Fruit fly (Drosophila melanogaster): ENCODE data around the gene CG33725.

Gene CG33725

DNA sequence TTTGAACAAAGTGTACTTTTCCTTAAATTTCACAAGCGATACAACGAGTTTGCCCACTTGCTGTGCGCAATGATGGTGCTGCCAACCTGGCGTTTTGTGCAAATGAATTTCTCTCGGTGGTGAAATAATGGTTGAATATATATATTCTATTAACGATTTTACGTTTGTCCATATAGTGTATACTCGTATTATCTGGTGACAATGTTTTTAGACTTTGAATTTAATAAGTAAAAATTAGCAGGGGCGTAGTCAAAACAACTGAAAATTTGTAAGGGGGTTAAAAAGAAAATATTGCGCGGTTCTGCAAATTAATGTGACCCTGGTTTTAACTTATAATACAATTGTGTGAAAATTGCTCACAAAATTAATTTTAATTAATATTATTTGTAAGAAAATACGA, 41.5 kb downstream of the CG33725 start, which contains the start of the genes ver and Gcn5 (continued):
- TF ChIP-seq CG10366 (GFP tag; IDR thresholded peaks at IDR 0.05) (peak; percentile 95), psq (GFP tag; optimal IDR thresholded peaks at IDR 0.05) (peak; percentile 73), CG7963 (GFP tag; IDR thresholded peaks at IDR 0.05; ENCODE audit: partially characterized antibody) (no peak), CG16779 (GFP tag; IDR thresholded peaks at IDR 0.05) (peak; percentile 82; the same call in 1 of the 2 replicates), CG6791 (GFP tag; IDR thresholded peaks at IDR 0.05; ENCODE audit: partially characterized antibody) (no peak), sna (GFP tag; IDR thresholded peaks at IDR 0.05; ENCODE audit: partially characterized antibody) (no peak), Hr39 (optimal IDR thresholded peaks at IDR 0.05) (no peak), CG1832 (GFP tag; optimal IDR thresholded peaks at IDR 0.05) (no peak), onecut (GFP tag; IDR thresholded peaks at IDR 0.05) (peak; percentile 84), nmo (GFP tag; optimal IDR thresholded peaks at IDR 0.05) (peak; percentile 94), CG10147 (GFP tag; optimal IDR thresholded peaks at IDR 0.05) (peak; percentile 90), Ets97D (GFP tag; optimal IDR thresholded peaks at IDR 0.05) (peak; percentile 85), Jarid2 (GFP tag; optimal IDR thresholded peaks at IDR 0.05) (peak; percentile 61), lola (GFP tag; optimal IDR thresholded peaks at IDR 0.05) (peak in 1 of 3 experiments; percentile 86), zfh2 (GFP tag; optimal IDR thresholded peaks at IDR 0.05) (peak; percentile 93), ap (GFP tag; IDR thresholded peaks at IDR 0.05) (peak; percentile 84), HHEX (GFP tag; optimal IDR thresholded peaks at IDR 0.05) (peak; percentile 93), nerfin-1 (tag; optimal IDR thresholded peaks at IDR 0.05) (peak; percentile 82), CG14667 (GFP tag; IDR thresholded peaks at IDR 0.05) (peak; percentile 88), zen2 (GFP tag; IDR thresholded peaks at IDR 0.05; ENCODE audit: partially characterized antibody) (no peak), CG14441 (GFP tag; IDR thresholded peaks at IDR 0.05) (peak; percentile 94), CG15696 (tag; optimal IDR thresholded peaks at IDR 0.05) (peak; percentile 84), CG34422 (GFP tag; IDR thresholded peaks at IDR 0.05) (peak; percentile 94), YL-1 (GFP tag; optimal IDR thresholded peaks at IDR 0.05) (peak; percentile 97), CG8924 (tag; optimal IDR thresholded peaks at IDR 0.05) (peak; percentile 92), trem (tag; optimal IDR thresholded peaks at IDR 0.05) (peak; percentile 100), hbn (GFP tag; IDR thresholded peaks at IDR 0.05; ENCODE audit: partially characterized antibody) (no peak), sqz (GFP tag; optimal IDR thresholded peaks at IDR 0.05) (peak; percentile 86), tio (GFP tag; optimal IDR thresholded peaks at IDR 0.05) (no peak), NC2β (GFP tag; optimal IDR thresholded peaks at IDR 0.05) (peak; percentile 72), CG16813 (GFP tag; IDR thresholded peaks at IDR 0.05; ENCODE audit: partially characterized antibody) (no peak), Hsf (GFP tag; optimal IDR thresholded peaks at IDR 0.05) (peak; percentile 92), CG30403 (GFP tag; optimal IDR thresholded peaks at IDR 0.05) (peak; percentile 93), gem (tag; optimal IDR thresholded peaks at IDR 0.05) (peak; percentile 95), H15 (GFP tag; IDR thresholded peaks at IDR 0.05) (peak; percentile 94), p53 (GFP tag; optimal IDR thresholded peaks at IDR 0.05) (peak; percentile 27), tna (GFP tag; IDR thresholded peaks at IDR 0.05; ENCODE audit: partially characterized antibody) (no peak), CG18599 (GFP tag; optimal IDR thresholded peaks at IDR 0.05) (peak; percentile 94), CG3163 (GFP tag; optimal IDR thresholded peaks at IDR 0.05) (peak; percentile 51), pb (GFP tag; optimal IDR thresholded peaks at IDR 0.05) (peak; percentile 30), caup (GFP tag; optimal IDR thresholded peaks at IDR 0.05; ENCODE audit: severe bottlenecking) (peak; percentile 92), Doc3 (GFP tag; IDR thresholded peaks at IDR 0.05; ENCODE audit: partially characterized antibody) (no peak), CG15601 (tag; optimal IDR thresholded peaks at IDR 0.05) (peak; percentile 87), usp (GFP tag; optimal IDR thresholded peaks at IDR 0.05) (no peak), Oaz (GFP tag; IDR thresholded peaks at IDR 0.05) (peak; percentile 78), Stat92E (GFP tag; optimal IDR thresholded peaks at IDR 0.05) (peak in 1 of 3 experiments; percentile 15), ERR (GFP tag; optimal IDR thresholded peaks at IDR 0.05) (no peak), CG12942 (GFP tag; optimal IDR thresholded peaks at IDR 0.05) (peak; percentile 86), CG10654 (GFP tag; optimal IDR thresholded peaks at IDR 0.05) (peak; percentile 85), ac (GFP tag; optimal IDR thresholded peaks at IDR 0.05) (peak; percentile 20)
